Worm (Caenorhabditis elegans) whole organism, L2 larva: ENCODE data around the gene fbxl-5.

Source experiments
- alr-1 ChIP-seq: fragments of 150-350 bp; optimal IDR thresholded peaks from 2 replicates; lab custom pipeline; 2014; ENCODE audit warnings: missing biosample characterization, missing genetic modification characterization
- blmp-1 ChIP-seq: sonication (generic microtip); optimal IDR thresholded peaks from 2 replicates; lab custom pipeline; 2017; ENCODE audit warnings: missing genetic modification characterization, mild to moderate bottlenecking, missing compliant biosample characterization, antibody characterized with exemption, moderate library complexity; ENCODE audit not compliant: insufficient read depth
- elt-1 ChIP-seq: fragments of 150-350 bp; optimal IDR thresholded peaks from 2 replicates; lab custom pipeline; 2014; ENCODE audit warnings: missing biosample characterization, missing genetic modification characterization
- elt-3 ChIP-seq: sonication (generic microtip); optimal IDR thresholded peaks from 2 replicates; lab custom pipeline; 2017; ENCODE audit warnings: missing biosample characterization, missing genetic modification characterization
- lin-39 ChIP-seq: fragments of 150-350 bp; optimal IDR thresholded peaks from 2 replicates; lab custom pipeline; 2014; ENCODE audit warnings: missing biosample characterization, missing genetic modification reagents, missing genetic modification characterization
- nhr-11 ChIP-seq: fragments of 150-350 bp; optimal IDR thresholded peaks from 2 replicates; lab custom pipeline; 2014; ENCODE audit warnings: missing biosample characterization, missing genetic modification characterization
- skn-1 ChIP-seq: sonication (generic microtip); optimal IDR thresholded peaks from 2 replicates; lab custom pipeline; 2017; ENCODE audit warnings: missing biosample characterization, missing genetic modification characterization
- snpc-4 ChIP-seq: fragments of 150-350 bp; optimal IDR thresholded peaks from 2 replicates; lab custom pipeline; 2014; ENCODE audit warnings: missing biosample characterization, missing genetic modification characterization
- unc-62 ChIP-seq: fragments of 150-350 bp; optimal IDR thresholded peaks from 2 replicates; lab custom pipeline; 2014; ENCODE audit warnings: missing biosample characterization, missing genetic modification reagents, missing genetic modification characterization
- zag-1 ChIP-seq: fragments of 150-350 bp; optimal IDR thresholded peaks from 2 replicates; lab custom pipeline; 2014; ENCODE audit warnings: missing biosample characterization, missing genetic modification characterization
- ztf-1 ChIP-seq: fragments of 200-800 bp; sonication (Bioruptor generic); conservative IDR thresholded peaks from 2 replicates; pipeline ENCODE4 v1.3.6; 2022; ENCODE audit warnings: missing genetic modification characterization, missing compliant biosample characterization

DNA sequence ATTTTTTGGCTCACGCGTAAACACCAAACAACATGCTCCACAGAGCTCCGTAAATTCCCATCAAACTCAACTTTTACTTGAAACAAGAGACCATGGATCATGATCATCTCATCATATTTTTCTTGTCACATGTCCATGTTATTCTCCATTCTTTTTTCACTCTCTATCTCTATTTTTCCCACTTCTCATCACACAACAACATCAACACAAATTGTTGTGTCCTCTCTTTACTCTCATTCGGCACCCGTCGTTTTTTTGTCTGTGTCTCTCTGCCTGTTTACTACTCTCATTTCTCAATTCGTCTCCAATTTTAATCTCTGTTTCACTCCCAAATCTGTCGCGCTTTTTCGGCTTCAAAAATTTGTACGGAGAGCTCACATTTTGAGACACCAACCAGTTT lies 16.6 kb downstream of the fbxl-5 start:
- no peak for TF ChIP-seq elt-3
- no peak for TF ChIP-seq blmp-1 (tag; lab: Kevin White, UChicago)
- no peak for TF ChIP-seq elt-1
- no peak for TF ChIP-seq lin-39
- TF ChIP-seq alr-1 = no peak
- TF ChIP-seq skn-1 (tag; lab: Kevin White, UChicago) = no peak
- no peak for TF ChIP-seq snpc-4 (tag; lab: Kevin White, UChicago)
- TF ChIP-seq ztf-1 = no peak
- no peak for TF ChIP-seq nhr-11 (tag; lab: Kevin White, UChicago)
- TF ChIP-seq unc-62 (GFP tag; lab: Kevin White, UChicago) = peak; percentile 24
- peak; percentile 12 for TF ChIP-seq zag-1 (tag; lab: Kevin White, UChicago)
